Fruit fly (Drosophila melanogaster) whole organism, embryonic: ENCODE data around the gene ATPsynO.

ENCODE experiments used
- Awh ChIP-seq: fragments of 200-800 bp; sonication (Bioruptor generic); IDR thresholded peaks from 2 replicates; pipeline ENCODE4, ENCODE4 v1.3.6; 2022; ENCODE audit warnings: missing biosample characterization, missing genetic modification characterization
- B-H1 ChIP-seq: fragments of 200-800 bp; sonication (Bioruptor generic); IDR thresholded peaks from 3 replicates; pipeline ENCODE4 v1.3.6; 2022; ENCODE audit warnings: missing biosample characterization, missing genetic modification characterization
- B-H2 ChIP-seq: fragments of 200-800 bp; sonication (Bioruptor generic); optimal IDR thresholded peaks from 2 replicates; lab custom pipeline; 2018; ENCODE audit warnings: missing biosample characterization, mild to moderate bottlenecking, missing genetic modification characterization
- CG10274 ChIP-seq: fragments of 200-800 bp; sonication (Bioruptor generic); optimal IDR thresholded peaks from 3 replicates; lab custom pipeline; 2017; ENCODE audit warnings: missing biosample characterization, mild to moderate bottlenecking, missing genetic modification characterization
- CG11504 ChIP-seq: fragments of 200-800 bp; sonication (Bioruptor generic); optimal IDR thresholded peaks from 3 replicates; lab custom pipeline; 2019; ENCODE audit warnings: missing biosample characterization, mild to moderate bottlenecking, missing genetic modification characterization, moderate library complexity
- CG13424 ChIP-seq: fragments of 200-800 bp; sonication (Bioruptor generic); optimal IDR thresholded peaks from 2 replicates; lab custom pipeline; 2019; ENCODE audit warnings: missing biosample characterization, mild to moderate bottlenecking, missing genetic modification characterization, moderate library complexity
- CG14860 ChIP-seq: fragments of 200-800 bp; sonication (Bioruptor generic); IDR thresholded peaks from 3 replicates; pipeline ENCODE4 v1.3.6; 2022; ENCODE audit warnings: missing biosample characterization, missing genetic modification characterization; ENCODE audit not compliant: partially characterized antibody
- CG15696 ChIP-seq: fragments of 200-800 bp; sonication (Bioruptor generic); optimal IDR thresholded peaks from 2 replicates; lab custom pipeline; 2019; ENCODE audit warnings: missing biosample characterization, mild to moderate bottlenecking, missing genetic modification characterization, moderate library complexity
- CG18011 ChIP-seq: fragments of 200-800 bp; sonication (Bioruptor generic); optimal IDR thresholded peaks from 2 replicates; lab custom pipeline; 2017; ENCODE audit warnings: missing biosample characterization, missing genetic modification characterization, mild to moderate bottlenecking, moderate library complexity, missing genotype
- CG2678 ChIP-seq: fragments of 200-800 bp; sonication (Bioruptor generic); optimal IDR thresholded peaks from 3 replicates; lab custom pipeline; 2019; ENCODE audit warnings: missing biosample characterization, mild to moderate bottlenecking, missing genetic modification characterization, moderate library complexity
- CG2889 ChIP-seq: fragments of 200-800 bp; sonication (Bioruptor generic); IDR thresholded peaks from 3 replicates; pipeline ENCODE4 v1.3.6; 2022; ENCODE audit warnings: missing biosample characterization, missing genetic modification characterization
- CG32772 ChIP-seq: fragments of 200-800 bp; sonication (Bioruptor generic); IDR thresholded peaks from 2 replicates; pipeline ENCODE4 v1.3.6; 2022; ENCODE audit warnings: missing biosample characterization, missing genetic modification characterization
- CG33557 ChIP-seq: fragments of 200-800 bp; sonication (Bioruptor generic); optimal IDR thresholded peaks from 2 replicates; lab custom pipeline; 2019; ENCODE audit warnings: missing biosample characterization, mild to moderate bottlenecking, missing genetic modification characterization, moderate library complexity
- CG3847 ChIP-seq: fragments of 200-800 bp; sonication (Bioruptor generic); IDR thresholded peaks from 2 replicates; pipeline ENCODE4 v1.3.6; 2022; ENCODE audit warnings: missing biosample characterization, missing genetic modification characterization
- CG4404 ChIP-seq: fragments of 200-800 bp; sonication (Bioruptor generic); IDR thresholded peaks from 2 replicates; pipeline ENCODE4 v1.3.6; 2022; ENCODE audit warnings: missing biosample characterization, missing genetic modification characterization
- CG6175 ChIP-seq: fragments of 200-800 bp; sonication (Bioruptor generic); IDR thresholded peaks from 3 replicates; pipeline ENCODE4 v1.3.6; 2022; ENCODE audit warnings: missing biosample characterization, missing genetic modification characterization
- CG8388 ChIP-seq: fragments of 200-800 bp; sonication (Bioruptor generic); optimal IDR thresholded peaks from 2 replicates; lab custom pipeline; 2019; ENCODE audit warnings: missing biosample characterization, mild to moderate bottlenecking, missing genetic modification characterization, moderate library complexity
- CG9727 ChIP-seq: fragments of 200-800 bp; sonication (Bioruptor generic); optimal IDR thresholded peaks from 3 replicates; lab custom pipeline; 2017; ENCODE audit warnings: missing biosample characterization, mild to moderate bottlenecking, missing genetic modification characterization
- Camta ChIP-seq: fragments of 200-800 bp; sonication (Bioruptor generic); optimal IDR thresholded peaks from 2 replicates; lab custom pipeline; 2016; ENCODE audit warnings: missing biosample characterization, missing genetic modification characterization
- Elba2 ChIP-seq: fragments of 200-800 bp; sonication (Bioruptor generic); optimal IDR thresholded peaks from 3 replicates; lab custom pipeline; 2016; ENCODE audit warnings: missing biosample characterization, missing genetic modification characterization
- HLH54F ChIP-seq: fragments of 200-800 bp; sonication (Bioruptor generic); optimal IDR thresholded peaks from 3 replicates; lab custom pipeline; 2016; ENCODE audit warnings: missing biosample characterization, missing genetic modification characterization
- HLHmδ ChIP-seq: fragments of 200-800 bp; sonication (Bioruptor generic); optimal IDR thresholded peaks from 2 replicates; lab custom pipeline; 2018; ENCODE audit warnings: missing biosample characterization, mild to moderate bottlenecking, missing genetic modification characterization, moderate library complexity
- Hr51 ChIP-seq, 2 experiments: fragments of 200-800 bp; sonication (Bioruptor generic); optimal IDR thresholded peaks; 2 replicates in 1 of 2; 3 replicates in 1 of 2; lab custom pipeline; 2016 to 2018; ENCODE audit warnings: missing biosample characterization in 2 of 2, missing genetic modification characterization in 2 of 2, mild to moderate bottlenecking in 1 of 2, moderate library complexity in 1 of 2
- Jarid2 ChIP-seq: fragments of 200-800 bp; sonication (Bioruptor generic); optimal IDR thresholded peaks from 3 replicates; lab custom pipeline; 2017; ENCODE audit warnings: mild to moderate bottlenecking, missing biosample characterization, missing genetic modification reagents, missing genetic modification characterization
- Mad ChIP-seq: fragments of 200-800 bp; sonication (Bioruptor generic); optimal IDR thresholded peaks from 2 replicates; lab custom pipeline; 2016; ENCODE audit warnings: missing biosample characterization, missing genetic modification characterization
- NC2α ChIP-seq: fragments of 200-800 bp; sonication (Bioruptor generic); optimal IDR thresholded peaks from 2 replicates; lab custom pipeline; 2016; ENCODE audit warnings: missing biosample characterization, missing genetic modification characterization
- NFAT ChIP-seq: fragments of 200-800 bp; sonication (Bioruptor generic); IDR thresholded peaks from 2 replicates; pipeline ENCODE4 v1.3.6; 2022; ENCODE audit warnings: missing biosample characterization, missing genetic modification characterization
- Sin3A ChIP-seq: fragments of >200 bp; optimal IDR thresholded peaks from 2 replicates; lab custom pipeline; 2018
- Taf1 ChIP-seq: fragments of 200-800 bp; sonication (Bioruptor generic); IDR thresholded peaks from 2 replicates; pipeline ENCODE4 v1.3.6; 2022; ENCODE audit warnings: missing biosample characterization, missing genetic modification characterization
- Vsx1 ChIP-seq: fragments of 200-800 bp; sonication (Bioruptor generic); optimal IDR thresholded peaks from 2 replicates; lab custom pipeline; 2017; ENCODE audit warnings: missing biosample characterization, mild to moderate bottlenecking, missing genetic modification characterization, missing genetic modification reagents
- ab ChIP-seq: fragments of 200-800 bp; sonication (Bioruptor generic); optimal IDR thresholded peaks from 2 replicates; lab custom pipeline; 2016; ENCODE audit warnings: missing biosample characterization, missing genetic modification characterization
- chinmo ChIP-seq: fragments of 200-800 bp; sonication (Bioruptor generic); IDR thresholded peaks from 4 replicates; pipeline ENCODE4 v1.3.6; 2022; ENCODE audit warnings: missing biosample characterization, missing genetic modification characterization; ENCODE audit not compliant: partially characterized antibody
- dm ChIP-seq: fragments of 200-800 bp; sonication (Bioruptor generic); optimal IDR thresholded peaks from 3 replicates; lab custom pipeline; 2016; ENCODE audit warnings: missing biosample characterization, missing genetic modification characterization
- esg ChIP-seq: fragments of 200-800 bp; sonication (Bioruptor generic); conservative IDR thresholded peaks from 2 replicates; pipeline ENCODE4 v1.3.6; 2022; ENCODE audit warnings: missing biosample characterization, missing genetic modification characterization
- fru ChIP-seq: fragments of >200 bp; optimal IDR thresholded peaks from 2 replicates; lab custom pipeline; 2017
- gcm ChIP-seq: fragments of 200-800 bp; sonication (Bioruptor generic); optimal IDR thresholded peaks from 2 replicates; lab custom pipeline; 2019; ENCODE audit warnings: missing biosample characterization, mild to moderate bottlenecking, missing genetic modification characterization, moderate library complexity
- gcm2 ChIP-seq: fragments of 200-800 bp; sonication (Bioruptor generic); optimal IDR thresholded peaks from 2 replicates; lab custom pipeline; 2016; ENCODE audit warnings: missing biosample characterization, missing genetic modification characterization
- kay ChIP-seq: fragments of 200-800 bp; sonication (Bioruptor generic); optimal IDR thresholded peaks from 2 replicates; lab custom pipeline; 2016; ENCODE audit warnings: missing biosample characterization, missing genetic modification characterization
- nmo ChIP-seq: fragments of 200-800 bp; sonication (Bioruptor generic); optimal IDR thresholded peaks from 2 replicates; lab custom pipeline; 2018; ENCODE audit warnings: missing biosample characterization, mild to moderate bottlenecking, missing genetic modification characterization, moderate library complexity
- nom ChIP-seq: fragments of 200-800 bp; sonication (Bioruptor generic); optimal IDR thresholded peaks from 2 replicates; lab custom pipeline; 2017; ENCODE audit warnings: missing biosample characterization, missing genetic modification characterization, mild to moderate bottlenecking, moderate library complexity, missing genetic modification reagents
- p53 ChIP-seq: fragments of 200-800 bp; sonication (Bioruptor generic); optimal IDR thresholded peaks from 2 replicates; lab custom pipeline; 2016; ENCODE audit warnings: missing biosample characterization, missing genetic modification characterization
- pb ChIP-seq: fragments of 200-800 bp; sonication (Bioruptor generic); optimal IDR thresholded peaks from 3 replicates; lab custom pipeline; 2016; ENCODE audit warnings: missing biosample characterization, missing genetic modification characterization
- pum ChIP-seq: fragments of 200-800 bp; sonication (Bioruptor generic); optimal IDR thresholded peaks from 2 replicates; lab custom pipeline; 2016; ENCODE audit warnings: missing biosample characterization, missing genetic modification characterization
- repo ChIP-seq: fragments of 200-800 bp; sonication (Bioruptor generic); optimal IDR thresholded peaks from 2 replicates; lab custom pipeline; 2016; ENCODE audit warnings: missing biosample characterization, missing genetic modification characterization
- sens ChIP-seq: fragments of 200-800 bp; sonication (Bioruptor generic); peaks from one replicate; lab custom pipeline; 2016; ENCODE audit warnings: missing biosample characterization, missing genetic modification characterization
- seq ChIP-seq: fragments of 200-800 bp; sonication (Bioruptor generic); IDR thresholded peaks from 2 replicates; pipeline ENCODE4 v1.3.6; 2022; ENCODE audit warnings: missing biosample characterization, missing genetic modification characterization
- slbo ChIP-seq: fragments of 200-800 bp; sonication (Bioruptor generic); IDR thresholded peaks from 2 replicates; pipeline ENCODE4 v1.3.6; 2022; ENCODE audit warnings: missing biosample characterization, missing genetic modification characterization
- twi ChIP-seq: fragments of 200-800 bp; optimal IDR thresholded peaks from 2 replicates; lab custom pipeline; 2019; ENCODE audit warnings: missing biosample characterization, mild to moderate bottlenecking, missing genetic modification characterization, moderate library complexity
- wek ChIP-seq: fragments of 200-800 bp; sonication (Bioruptor generic); optimal IDR thresholded peaks from 3 replicates; lab custom pipeline; 2018; ENCODE audit warnings: missing biosample characterization, mild to moderate bottlenecking, missing genetic modification characterization, moderate library complexity
- wor ChIP-seq: fragments of 200-800 bp; sonication (Bioruptor generic); IDR thresholded peaks from 2 replicates; pipeline ENCODE4 v1.3.6; 2022; ENCODE audit warnings: missing biosample characterization, missing genetic modification characterization

ATPsynO gene

dm6 chr3R:15280619-15281334, 15.4 kb downstream of the ATPsynO start (continued):
- TF ChIP-seq CG15696 (tag; lab: Kevin White, UChicago): peak; percentile 54
- TF ChIP-seq wor: peak; percentile 28; the same call in 1 of the 2 replicates
- TF ChIP-seq Mad: peak; percentile 32
- TF ChIP-seq pum (GFP tag; lab: Kevin White, UChicago): peak; percentile 20
- TF ChIP-seq twi: peak; percentile 69
- TF ChIP-seq NC2α (GFP tag; lab: Kevin White, UChicago): no peak
- TF ChIP-seq Awh: no peak
- no peak for TF ChIP-seq dm (GFP tag; lab: Kevin White, UChicago)
- TF ChIP-seq CG10274 (GFP tag; lab: Kevin White, UChicago): no peak
- no peak for TF ChIP-seq HLHmδ (GFP tag; lab: Kevin White, UChicago)
- TF ChIP-seq Elba2 (GFP tag; lab: Kevin White, UChicago): no peak
- no peak for TF ChIP-seq wek (GFP tag; lab: Kevin White, UChicago)
- TF ChIP-seq CG18011 (GFP tag; lab: Kevin White, UChicago): no peak
- TF ChIP-seq Jarid2 (GFP tag; lab: Kevin White, UChicago): no peak
- TF ChIP-seq Taf1 (GFP tag; lab: Robert Waterston, UW): no peak
- TF ChIP-seq repo: no peak
- TF ChIP-seq slbo (GFP tag; lab: Robert Waterston, UW): peak; percentile 51
- TF ChIP-seq pb (GFP tag; lab: Kevin White, UChicago): no peak
- TF ChIP-seq CG13424: peak; percentile 84
- no peak for TF ChIP-seq p53 (GFP tag; lab: Kevin White, UChicago)
- no peak for TF ChIP-seq CG32772 (GFP tag; lab: Robert Waterston, UW)
- peak; percentile 19 for TF ChIP-seq kay (GFP tag; lab: Kevin White, UChicago)
- no peak; the same call in 1 of the 2 replicates for TF ChIP-seq NFAT (GFP tag; lab: Robert Waterston, UW)
- TF ChIP-seq fru (lab: Kevin White, UChicago): no peak
- peak; percentile 90 for TF ChIP-seq nmo (GFP tag; lab: Kevin White, UChicago)
- TF ChIP-seq CG9727: peak; percentile 87
- no peak for TF ChIP-seq chinmo (GFP tag; lab: Robert Waterston, UW)
- TF ChIP-seq gcm: peak; percentile 64
- peak in 1 of 2 experiments; percentile 77 for TF ChIP-seq Hr51 (GFP tag; optimal IDR thresholded peaks at IDR 0.05; lab: Kevin White, UChicago)
- no peak for TF ChIP-seq ab
- TF ChIP-seq Sin3A: no peak
- TF ChIP-seq sens (GFP tag; lab: Kevin White, UChicago): peak; percentile 91
- no peak for TF ChIP-seq CG2889
- peak; percentile 87 for TF ChIP-seq CG2678 (tag; lab: Kevin White, UChicago)
- TF ChIP-seq CG3847 (GFP tag; lab: Robert Waterston, UW): peak; percentile 40; the same call in 1 of the 2 replicates
- TF ChIP-seq Vsx1: peak; percentile 62
- TF ChIP-seq HLH54F (GFP tag; lab: Kevin White, UChicago): no peak
- TF ChIP-seq Camta (GFP tag; lab: Kevin White, UChicago): peak; percentile 40
- TF ChIP-seq CG11504: peak; percentile 81
- TF ChIP-seq CG14860 (GFP tag; lab: Robert Waterston, UW): no peak
- TF ChIP-seq CG6175: no peak
- TF ChIP-seq B-H1 (GFP tag; lab: Robert Waterston, UW): no peak
- TF ChIP-seq nom (GFP tag; lab: Kevin White, UChicago): no peak
- TF ChIP-seq B-H2 (GFP tag; lab: Kevin White, UChicago): no peak
- peak; percentile 74 for TF ChIP-seq CG33557 (GFP tag; lab: Kevin White, UChicago)
- TF ChIP-seq gcm2 (GFP tag; lab: Kevin White, UChicago): no peak
- peak; percentile 38; the same call in 1 of the 2 replicates for TF ChIP-seq CG4404 (GFP tag; lab: Robert Waterston, UW)
- peak; percentile 74 for TF ChIP-seq CG8388 (GFP tag; lab: Kevin White, UChicago)
- no peak for TF ChIP-seq esg (GFP tag; lab: Robert Waterston, UW)
- TF ChIP-seq seq (GFP tag; lab: Robert Waterston, UW): no peak
